Worm (Caenorhabditis elegans) whole organism, midembryonic: ENCODE measurements around the gene srh-215.

Experiments
- T22C8.4 ChIP-seq: fragments of 200-800 bp; sonication (Bioruptor generic); IDR thresholded peaks from 2 replicates; pipeline ENCODE4 v1.3.6; 2022; ENCODE audit warnings: missing genetic modification characterization, missing compliant biosample characterization
- flt-1 ChIP-seq: fragments of 200-800 bp; sonication (Bioruptor generic); IDR thresholded peaks from 2 replicates; pipeline ENCODE4 v1.3.6; 2022; ENCODE audit warnings: missing genetic modification characterization, missing compliant biosample characterization
- med-1 ChIP-seq: sonication (generic microtip); optimal IDR thresholded peaks from 2 replicates; lab custom pipeline; 2017; ENCODE audit warnings: missing genetic modification characterization, mild to moderate bottlenecking, missing compliant biosample characterization, antibody characterized with exemption, missing genetic modification reagents; ENCODE audit not compliant: insufficient read depth
- ref-1 ChIP-seq: fragments of 200-800 bp; sonication (Bioruptor generic); conservative IDR thresholded peaks from 2 replicates; pipeline ENCODE4 v1.3.6; 2022; ENCODE audit warnings: missing genetic modification reagents, missing genetic modification characterization, missing compliant biosample characterization
- tab-1 ChIP-seq: fragments of 200-800 bp; sonication (Bioruptor generic); IDR thresholded peaks from 2 replicates; pipeline ENCODE4 v1.3.6; 2022; ENCODE audit warnings: missing genetic modification characterization, missing compliant biosample characterization
- ztf-23 ChIP-seq: fragments of 200-800 bp; sonication (Bioruptor generic); IDR thresholded peaks from 2 replicates; pipeline ENCODE4 v1.3.6; 2022; ENCODE audit warnings: missing genetic modification reagents, missing genetic modification characterization, missing compliant biosample characterization
- ztf-29 ChIP-seq: fragments of 200-800 bp; sonication (Bioruptor generic); IDR thresholded peaks from 2 replicates; pipeline ENCODE4 v1.3.6; 2022; ENCODE audit warnings: missing genetic modification reagents, missing genetic modification characterization, missing compliant biosample characterization

- TF ChIP-seq ztf-23 (GFP tag; lab: Robert Waterston, UW) = no peak
- TF ChIP-seq tab-1 (GFP tag; lab: Robert Waterston, UW) = no peak
- TF ChIP-seq ztf-29 = no peak
- TF ChIP-seq flt-1 (GFP tag; lab: Robert Waterston, UW) = no peak
- TF ChIP-seq T22C8.4 (GFP tag; lab: Robert Waterston, UW) = no peak
- no peak for TF ChIP-seq med-1 (GFP tag; lab: Kevin White, UChicago)
- TF ChIP-seq ref-1 = no peak
These were observed 4.3 kb upstream of the srh-215 start for ce11 chrV:16836100-16836499.
